Worm (Caenorhabditis elegans): ENCODE results near the gene F11E6.9.

ce11 chrIV:17475242-17475641, at the start of gene F11E6.9:
- TF ChIP-seq med-1 (GFP tag; optimal IDR thresholded peaks at IDR 0.05; ENCODE audit: insufficient read depth) (no peak), flt-1 (GFP tag; IDR thresholded peaks at IDR 0.05) (no peak), tab-1 (GFP tag; IDR thresholded peaks at IDR 0.05) (no peak), T22C8.4 (GFP tag; IDR thresholded peaks at IDR 0.05) (no peak), cog-1 (tag; optimal IDR thresholded peaks at IDR 0.05) (no peak), ztf-23 (GFP tag; IDR thresholded peaks at IDR 0.05) (no peak), klf-2 (GFP tag; conservative IDR thresholded peaks at IDR 0.05) (no peak), ztf-29 (GFP tag; IDR thresholded peaks at IDR 0.05) (no peak), ref-1 (GFP tag; conservative IDR thresholded peaks at IDR 0.05) (no peak)

Measured in whole organism, midembryonic.